Fruit fly (Drosophila melanogaster) whole organism, prepupa: ENCODE measurements around the gene GluRIB.
A peak's percentile ranks its signal among the peaks of the same experiment; 100 is the strongest.

Experiments
- CG11762 ChIP-seq: fragments of 200-800 bp; sonication (Bioruptor generic); optimal IDR thresholded peaks from 3 replicates; lab custom pipeline; 2016; ENCODE audit warnings: missing biosample characterization, missing genetic modification characterization; ENCODE audit not compliant: insufficient read depth
- CG11902 ChIP-seq: fragments of 200-800 bp; sonication (Bioruptor generic); optimal IDR thresholded peaks from 3 replicates; lab custom pipeline; 2016; ENCODE audit warnings: missing biosample characterization, missing genetic modification characterization
- CG15336 ChIP-seq: fragments of 200-800 bp; sonication (Bioruptor generic); IDR thresholded peaks from 2 replicates; pipeline ENCODE4 v1.3.6; 2022; ENCODE audit warnings: missing biosample characterization, missing genetic modification characterization
- CG1621 ChIP-seq: fragments of 200-800 bp; sonication (Bioruptor generic); optimal IDR thresholded peaks from 3 replicates; lab custom pipeline; 2018; ENCODE audit warnings: missing biosample characterization, mild to moderate bottlenecking, missing genetic modification characterization
- CG3032 ChIP-seq: fragments of 200-800 bp; optimal IDR thresholded peaks from 2 replicates; lab custom pipeline; 2019; ENCODE audit warnings: missing biosample characterization, mild to moderate bottlenecking, missing genetic modification characterization, moderate library complexity
- CG31627 ChIP-seq: fragments of 200-800 bp; sonication (Bioruptor generic); optimal IDR thresholded peaks from 3 replicates; lab custom pipeline; 2016; ENCODE audit warnings: missing biosample characterization, missing genetic modification characterization
- CG3919 ChIP-seq: fragments of 200-800 bp; sonication (Bioruptor generic); optimal IDR thresholded peaks from 3 replicates; lab custom pipeline; 2016; ENCODE audit warnings: missing biosample characterization, missing genetic modification characterization
- CG4318 ChIP-seq: fragments of 200-800 bp; sonication (Bioruptor generic); optimal IDR thresholded peaks from 3 replicates; lab custom pipeline; 2017; ENCODE audit warnings: missing biosample characterization, mild to moderate bottlenecking, missing genetic modification characterization
- CG6163 ChIP-seq: fragments of 200-800 bp; sonication (Bioruptor generic); IDR thresholded peaks from 3 replicates; pipeline ENCODE4 v1.3.6; 2022; ENCODE audit warnings: missing biosample characterization, missing genetic modification characterization
- CG6276 ChIP-seq: fragments of 200-800 bp; sonication (Bioruptor generic); optimal IDR thresholded peaks from 2 replicates; lab custom pipeline; 2017; ENCODE audit warnings: missing biosample characterization, mild to moderate bottlenecking, missing genetic modification characterization
- CG6792 ChIP-seq: fragments of 200-800 bp; sonication (Bioruptor generic); optimal IDR thresholded peaks from 3 replicates; lab custom pipeline; 2016; ENCODE audit warnings: missing biosample characterization, missing genetic modification characterization
- CG6808 ChIP-seq: fragments of 200-800 bp; sonication (Bioruptor generic); optimal IDR thresholded peaks from 3 replicates; lab custom pipeline; 2017; ENCODE audit warnings: missing biosample characterization, missing genetic modification characterization, mild to moderate bottlenecking, moderate library complexity, missing genetic modification reagents
- CG6854 ChIP-seq: fragments of 200-800 bp; sonication (Bioruptor generic); optimal IDR thresholded peaks from 2 replicates; lab custom pipeline; 2017; ENCODE audit warnings: missing biosample characterization, mild to moderate bottlenecking, missing genetic modification characterization
- CG8119 ChIP-seq: fragments of 200-800 bp; sonication (Bioruptor generic); IDR thresholded peaks from 3 replicates; pipeline ENCODE4 v1.3.6; 2022; ENCODE audit warnings: missing biosample characterization, missing genetic modification characterization
- CG8319 ChIP-seq: fragments of 200-800 bp; sonication (Bioruptor generic); optimal IDR thresholded peaks from 3 replicates; lab custom pipeline; 2016; ENCODE audit warnings: missing biosample characterization, missing genetic modification characterization
- CG9139 ChIP-seq: fragments of 200-800 bp; sonication (Bioruptor generic); optimal IDR thresholded peaks from 3 replicates; lab custom pipeline; 2017; ENCODE audit warnings: missing biosample characterization, mild to moderate bottlenecking, missing genetic modification characterization
- Eip75B ChIP-seq: fragments of 200-800 bp; sonication (Bioruptor generic); optimal IDR thresholded peaks from 3 replicates; lab custom pipeline; 2016; ENCODE audit warnings: missing biosample characterization, missing genetic modification characterization
- Eip78C ChIP-seq: fragments of 200-800 bp; sonication (Bioruptor generic); peaks from one replicate; lab custom pipeline; 2016; ENCODE audit warnings: missing biosample characterization, missing genetic modification characterization
- Eip93F ChIP-seq: fragments of 200-800 bp; sonication (Bioruptor generic); optimal IDR thresholded peaks from 2 replicates; lab custom pipeline; 2016; ENCODE audit warnings: missing biosample characterization, mild to moderate bottlenecking, missing genetic modification characterization
- Ets21C ChIP-seq: fragments of 200-800 bp; sonication (Bioruptor generic); optimal IDR thresholded peaks from 3 replicates; lab custom pipeline; 2016; ENCODE audit warnings: missing biosample characterization, missing genetic modification characterization
- Gug ChIP-seq: fragments of 200-800 bp; sonication (Bioruptor generic); IDR thresholded peaks from 2 replicates; pipeline ENCODE4 v1.3.6; 2022; ENCODE audit warnings: missing biosample characterization, missing genetic modification characterization
- Lpt ChIP-seq: fragments of 200-800 bp; sonication (Bioruptor generic); optimal IDR thresholded peaks from 3 replicates; lab custom pipeline; 2016; ENCODE audit warnings: missing biosample characterization, missing genetic modification characterization
- Met ChIP-seq: fragments of 200-800 bp; sonication (Bioruptor generic); optimal IDR thresholded peaks from 3 replicates; lab custom pipeline; 2016; ENCODE audit warnings: missing biosample characterization, missing genetic modification characterization
- OdsH ChIP-seq: fragments of 200-800 bp; sonication (Bioruptor generic); optimal IDR thresholded peaks from 3 replicates; lab custom pipeline; 2016; ENCODE audit warnings: missing biosample characterization, missing genetic modification characterization
- Smox ChIP-seq: fragments of 200-800 bp; sonication (Bioruptor generic); optimal IDR thresholded peaks from 3 replicates; lab custom pipeline; 2016; ENCODE audit warnings: missing biosample characterization, missing genetic modification characterization
- Sox14 ChIP-seq: fragments of 200-800 bp; sonication (Bioruptor generic); optimal IDR thresholded peaks from 3 replicates; lab custom pipeline; 2016; ENCODE audit warnings: missing biosample characterization, missing genetic modification characterization
- achi ChIP-seq: fragments of 200-800 bp; sonication (Bioruptor generic); optimal IDR thresholded peaks from 3 replicates; lab custom pipeline; 2016; ENCODE audit warnings: missing biosample characterization, missing genetic modification characterization
- acj6 ChIP-seq: fragments of 200-800 bp; sonication (Bioruptor generic); optimal IDR thresholded peaks from 3 replicates; lab custom pipeline; 2016; ENCODE audit warnings: missing biosample characterization, missing genetic modification characterization
- cyc ChIP-seq: fragments of 200-800 bp; sonication (Bioruptor generic); optimal IDR thresholded peaks from 3 replicates; lab custom pipeline; 2016; ENCODE audit warnings: missing biosample characterization, missing genetic modification characterization
- dsx ChIP-seq: fragments of 200-800 bp; optimal IDR thresholded peaks from 3 replicates; lab custom pipeline; 2019; ENCODE audit warnings: missing biosample characterization, mild to moderate bottlenecking, missing genetic modification characterization, moderate library complexity; ENCODE audit not compliant: poor library complexity, severe bottlenecking
- fkh ChIP-seq: fragments of 200-800 bp; sonication (Bioruptor generic); optimal IDR thresholded peaks from 3 replicates; lab custom pipeline; 2017; ENCODE audit warnings: missing biosample characterization, mild to moderate bottlenecking, missing genetic modification characterization, moderate library complexity
- spab ChIP-seq: fragments of 200-800 bp; sonication (Bioruptor generic); optimal IDR thresholded peaks from 2 replicates; lab custom pipeline; 2017; ENCODE audit warnings: missing biosample characterization, mild to moderate bottlenecking, missing genetic modification characterization, missing genetic modification reagents
- ss ChIP-seq, 2 experiments: fragments of 200-800 bp; sonication (Bioruptor generic); optimal IDR thresholded peaks; 2 replicates in 1 of 2; 3 replicates in 1 of 2; lab custom pipeline; 2017 to 2018; ENCODE audit warnings: mild to moderate bottlenecking in 2 of 2, missing biosample characterization in 2 of 2, missing genetic modification characterization in 2 of 2, moderate library complexity in 1 of 2
- svp ChIP-seq: fragments of 200-800 bp; sonication (Bioruptor generic); peaks from one replicate; lab custom pipeline; 2016; ENCODE audit warnings: missing biosample characterization, missing genetic modification characterization

The GluRIB gene

DNA sequence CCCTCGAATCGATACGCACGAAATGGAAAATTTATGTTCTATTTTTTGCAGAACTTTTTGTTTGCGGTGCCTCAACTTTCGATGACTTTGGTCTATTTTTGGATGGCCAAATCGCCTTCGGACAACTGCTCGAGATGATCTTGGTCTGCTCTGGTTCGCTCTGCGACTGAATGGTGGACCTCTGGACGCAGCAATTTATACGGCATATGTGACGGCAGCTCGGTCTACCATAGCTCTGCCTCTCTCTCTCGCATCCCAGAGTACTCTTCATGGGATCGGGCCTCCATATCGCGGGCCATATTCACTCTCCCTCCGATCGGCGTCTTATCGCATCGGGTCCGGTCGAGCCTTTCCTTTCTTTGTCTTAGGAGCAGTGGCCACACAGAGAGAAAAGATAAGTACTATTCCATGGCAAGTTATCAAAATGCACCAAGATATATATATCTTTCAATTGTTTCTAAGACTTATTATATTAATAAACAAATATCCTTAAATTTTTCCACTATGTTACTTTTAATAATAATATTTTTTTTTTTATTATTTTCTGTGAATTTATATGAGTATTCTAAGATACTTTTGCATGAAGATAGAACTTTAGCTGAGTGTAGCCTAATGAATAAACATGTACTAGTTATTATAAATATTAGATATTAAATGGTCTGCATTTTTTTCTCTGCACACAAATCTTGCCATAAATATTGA, 42.9 kb upstream of the GluRIB start, which contains the start of gene Slc45-1 (continued):
- TF ChIP-seq OdsH (GFP tag; lab: Kevin White, UChicago) (peak; percentile 58), Sox14 (peak; percentile 59), CG9139 (GFP tag; lab: Kevin White, UChicago) (peak; percentile 4), CG8319 (GFP tag; lab: Kevin White, UChicago) (peak; percentile 8), CG6276 (peak; percentile 64), Gug (peak; percentile 44; the same call in 1 of the 2 replicates), CG11902 (GFP tag; lab: Kevin White, UChicago) (no peak), CG31627 (GFP tag; lab: Kevin White, UChicago) (no peak), cyc (GFP tag; lab: Kevin White, UChicago) (no peak), Smox (GFP tag; lab: Kevin White, UChicago) (no peak), CG1621 (tag; lab: Kevin White, UChicago) (no peak), Eip75B (GFP tag; lab: Kevin White, UChicago) (no peak), CG15336 (GFP tag; lab: Robert Waterston, UW) (peak; percentile 75), dsx (GFP tag; lab: Kevin White, UChicago) (peak; percentile 25), CG8119 (GFP tag; lab: Robert Waterston, UW) (peak; percentile 73), CG6854 (no peak), Eip93F (GFP tag; lab: Kevin White, UChicago) (no peak)

DNA sequence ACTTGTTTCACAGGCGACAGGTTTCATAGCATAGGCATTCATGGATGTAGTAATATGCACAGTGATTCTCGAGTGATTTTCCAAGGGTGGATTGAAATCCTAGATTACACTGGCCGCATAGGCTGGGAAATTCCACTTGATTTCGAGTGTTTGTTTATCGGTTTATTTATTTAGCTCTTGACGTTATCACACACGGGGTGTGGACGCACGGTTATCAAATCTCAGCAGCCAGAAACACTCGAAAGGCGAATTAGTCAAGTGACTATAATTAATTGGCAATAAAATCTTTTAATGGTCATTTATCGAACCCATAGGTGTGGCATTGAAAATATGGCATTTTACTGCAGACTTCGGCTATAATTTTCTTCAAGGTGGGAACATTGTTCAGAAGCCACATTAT, 42.1 kb upstream of the GluRIB start:
- TF ChIP-seq CG6163 (GFP tag; lab: Robert Waterston, UW) (0 out of 3 replicates have a peak, but pooled peaks have one; percentile 28), CG4318 (no peak), fkh (GFP tag; lab: Kevin White, UChicago) (peak; percentile 79), Eip78C (peak; percentile 62)

DNA sequence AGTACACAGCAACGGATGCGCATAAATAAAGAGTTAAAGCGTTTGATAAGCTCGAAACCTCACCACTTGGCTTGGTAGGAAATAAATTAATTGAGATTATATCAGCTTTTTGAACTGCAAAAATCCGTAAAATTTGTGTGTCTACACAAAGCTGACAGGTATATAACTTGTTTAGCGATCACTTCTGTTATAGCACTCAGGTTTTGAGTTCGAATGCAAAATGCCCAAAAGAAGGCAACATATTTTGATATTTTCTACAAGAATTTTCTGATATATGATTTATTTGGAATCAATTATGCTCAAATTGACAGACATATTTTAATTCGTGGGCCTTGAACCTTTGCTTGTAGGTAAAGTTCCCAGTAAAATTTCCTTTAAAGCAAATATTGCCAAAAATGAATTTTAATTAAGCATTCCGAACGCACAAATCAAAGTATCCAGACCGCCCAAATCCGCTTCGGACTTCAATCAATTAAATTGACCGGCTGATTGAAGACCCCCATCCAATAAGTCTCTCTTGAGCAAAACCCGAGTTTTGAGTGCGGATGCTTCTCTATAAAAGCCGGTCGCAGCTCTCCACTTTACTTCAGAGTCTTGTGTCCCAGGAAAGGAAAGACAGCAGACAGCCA, 40.4 kb upstream of the GluRIB start, which contains the start of gene CG4476:
Gene CG4476 (plus strand): TSS at position 579 of the 629 bp plus-strand sequence.
- TF ChIP-seq svp (peak; percentile 50), CG1621 (tag; lab: Kevin White, UChicago) (peak; percentile 48), Lpt (no peak)

DNA sequence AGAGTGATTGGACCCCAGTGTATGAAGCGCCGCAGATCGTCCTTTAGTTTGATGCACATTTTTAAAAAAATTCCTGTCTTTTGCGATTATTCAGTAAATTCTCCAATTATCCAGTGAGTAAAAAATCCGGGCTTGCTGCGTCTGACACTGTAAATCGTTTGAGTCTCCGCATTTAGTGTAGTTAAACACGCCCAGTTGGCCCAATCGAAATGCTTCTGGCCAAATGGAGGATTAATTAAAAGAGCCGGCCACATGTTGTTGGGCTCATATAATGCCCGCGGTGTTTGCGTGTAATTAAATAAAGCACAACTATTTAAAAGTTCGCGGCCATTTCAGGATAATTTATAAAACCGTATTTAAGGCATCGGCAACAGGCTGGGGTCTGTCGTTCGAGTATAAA, 15.2 kb upstream of the GluRIB start, which contains the start of gene CG4483:
Gene CG4483 (minus strand): TSS at position 101 of the 400 bp plus-strand sequence.
- TF ChIP-seq CG1621 (tag; lab: Kevin White, UChicago), result no peak
- no peak for TF ChIP-seq CG6163 (GFP tag; lab: Robert Waterston, UW)
- TF ChIP-seq acj6 (GFP tag; lab: Kevin White, UChicago), result no peak
- TF ChIP-seq Gug, result no peak
- TF ChIP-seq CG8119 (GFP tag; lab: Robert Waterston, UW), result no peak
- no peak for TF ChIP-seq CG6808 (GFP tag; lab: Kevin White, UChicago)
- TF ChIP-seq CG11762, result no peak
- no peak for TF ChIP-seq ss (GFP tag; optimal IDR thresholded peaks at IDR 0.05; lab: Kevin White, UChicago)
- no peak for TF ChIP-seq CG3032 (tag; lab: Kevin White, UChicago)
- TF ChIP-seq Ets21C (GFP tag; lab: Kevin White, UChicago), result no peak
- no peak for TF ChIP-seq CG11902 (GFP tag; lab: Kevin White, UChicago)
- TF ChIP-seq CG6792, result no peak
- no peak for TF ChIP-seq CG8319 (GFP tag; lab: Kevin White, UChicago)
- TF ChIP-seq achi (GFP tag; lab: Kevin White, UChicago), result no peak
- no peak for TF ChIP-seq CG3919
- TF ChIP-seq Eip78C, result no peak
- no peak for TF ChIP-seq svp
- no peak for TF ChIP-seq spab (GFP tag; lab: Kevin White, UChicago)
- no peak for TF ChIP-seq Met
